Worm (Caenorhabditis elegans) whole organism, L3 larva: ENCODE data around the gene F53A3.1.

Experiments used
- ZK546.5 ChIP-seq: sonication (generic microtip); optimal IDR thresholded peaks from 2 replicates; lab custom pipeline; 2017; ENCODE audit warnings: missing biosample characterization, missing genetic modification characterization
- ama-1 ChIP-seq: fragments of 150-350 bp; optimal IDR thresholded peaks from 2 replicates; lab custom pipeline; 2018
- ceh-16 ChIP-seq: sonication (generic microtip); optimal IDR thresholded peaks from 2 replicates; lab custom pipeline; 2017; ENCODE audit warnings: missing biosample characterization, missing genetic modification characterization
- ceh-28 ChIP-seq: fragments of 150-350 bp; optimal IDR thresholded peaks from 2 replicates; lab custom pipeline; 2014; ENCODE audit warnings: missing biosample characterization, missing genetic modification reagents, missing genetic modification characterization
- daf-12 ChIP-seq: fragments of 150-350 bp; optimal IDR thresholded peaks from 2 replicates; lab custom pipeline; 2014; ENCODE audit warnings: missing biosample characterization, missing genetic modification reagents, missing genetic modification characterization
- egl-27 ChIP-seq: sonication (generic microtip); optimal IDR thresholded peaks from 4 replicates; lab custom pipeline; 2017; ENCODE audit warnings: missing biosample characterization, missing genetic modification reagents, missing genetic modification characterization
- elt-1 ChIP-seq: fragments of 150-350 bp; optimal IDR thresholded peaks from 2 replicates; lab custom pipeline; 2014; ENCODE audit warnings: missing biosample characterization, missing genetic modification characterization
- elt-3 ChIP-seq, 3 experiments: fragments of 150-350 bp in 1 of 3; sonication (generic microtip) in 2 of 3; optimal IDR thresholded peaks; 2 replicates in 2 of 3; 4 replicates in 1 of 3; lab custom pipeline; 2014 to 2017; ENCODE audit warnings: missing biosample characterization in 3 of 3, missing genetic modification characterization in 3 of 3
- eor-1 ChIP-seq, 2 experiments: fragments of 150-350 bp; optimal IDR thresholded peaks; 2 replicates each; lab custom pipeline; 2014 to 2018; ENCODE audit warnings: missing biosample characterization in 2 of 2, missing genetic modification characterization in 2 of 2
- fkh-10 ChIP-seq: sonication (generic microtip); optimal IDR thresholded peaks from 2 replicates; lab custom pipeline; 2017; ENCODE audit warnings: missing biosample characterization, missing genetic modification reagents, missing genetic modification characterization
- fkh-2 ChIP-seq: fragments of 150-350 bp; optimal IDR thresholded peaks from 2 replicates; lab custom pipeline; 2014; ENCODE audit warnings: missing biosample characterization, missing genetic modification reagents, missing genetic modification characterization
- fos-1 ChIP-seq: fragments of 150-350 bp; optimal IDR thresholded peaks from 2 replicates; lab custom pipeline; 2014; ENCODE audit warnings: missing biosample characterization, missing genetic modification characterization
- hmg-11 ChIP-seq: sonication (generic microtip); optimal IDR thresholded peaks from 2 replicates; lab custom pipeline; 2016; ENCODE audit warnings: missing genetic modification characterization, missing compliant biosample characterization
- jun-1 ChIP-seq: fragments of 150-350 bp; optimal IDR thresholded peaks from 2 replicates; lab custom pipeline; 2014; ENCODE audit warnings: missing biosample characterization, missing genetic modification reagents, missing genetic modification characterization
- lin-15B ChIP-seq: fragments of 150-350 bp; optimal IDR thresholded peaks from 2 replicates; lab custom pipeline; 2014; ENCODE audit warnings: missing biosample characterization, missing genetic modification characterization
- lin-39 ChIP-seq: fragments of 150-350 bp; optimal IDR thresholded peaks from 2 replicates; lab custom pipeline; 2018; ENCODE audit warnings: missing biosample characterization, missing genetic modification reagents, missing genetic modification characterization
- lsy-12 ChIP-seq: sonication (generic microtip); optimal IDR thresholded peaks from 2 replicates; lab custom pipeline; 2016; ENCODE audit warnings: mild to moderate bottlenecking, missing genetic modification characterization, missing compliant biosample characterization
- mml-1 ChIP-seq: fragments of 150-350 bp; sonication (generic microtip); optimal IDR thresholded peaks from 3 replicates; lab custom pipeline; 2014; ENCODE audit warnings: missing biosample characterization, missing genetic modification characterization
- nfya-1 ChIP-seq: sonication (generic microtip); optimal IDR thresholded peaks from 2 replicates; lab custom pipeline; 2017; ENCODE audit warnings: missing genetic modification characterization, mild to moderate bottlenecking, missing compliant biosample characterization, antibody characterized with exemption, moderate library complexity; ENCODE audit not compliant: insufficient read depth
- nhr-11 ChIP-seq: fragments of 150-350 bp; optimal IDR thresholded peaks from 2 replicates; lab custom pipeline; 2014; ENCODE audit warnings: missing biosample characterization, missing genetic modification characterization
- nhr-12 ChIP-seq: fragments of 150-350 bp; optimal IDR thresholded peaks from 2 replicates; lab custom pipeline; 2014; ENCODE audit warnings: missing biosample characterization, missing genetic modification characterization
- nhr-23 ChIP-seq: fragments of 150-350 bp; optimal IDR thresholded peaks from 2 replicates; lab custom pipeline; 2014; ENCODE audit warnings: missing biosample characterization, missing genetic modification reagents, missing genetic modification characterization
- nhr-237 ChIP-seq: fragments of 150-350 bp; optimal IDR thresholded peaks from 2 replicates; lab custom pipeline; 2014; ENCODE audit warnings: missing biosample characterization, missing genetic modification characterization
- nhr-25 ChIP-seq: sonication (generic microtip); optimal IDR thresholded peaks from 2 replicates; lab custom pipeline; 2017; ENCODE audit warnings: missing biosample characterization, missing genetic modification characterization
- pha-4 ChIP-seq: fragments of 150-350 bp; optimal IDR thresholded peaks from 2 replicates; lab custom pipeline; 2014; ENCODE audit warnings: missing biosample characterization, missing genetic modification reagents, missing genetic modification characterization
- pqm-1 ChIP-seq: fragments of 150-350 bp; optimal IDR thresholded peaks from 2 replicates; lab custom pipeline; 2017; ENCODE audit warnings: missing biosample characterization, missing genetic modification characterization, inconsistent platforms
- sea-2 ChIP-seq: fragments of 150-350 bp; sonication (generic microtip); optimal IDR thresholded peaks from 4 replicates; lab custom pipeline; 2014; ENCODE audit warnings: missing biosample characterization, missing genetic modification reagents, missing genetic modification characterization
- snpc-4 ChIP-seq: fragments of 150-350 bp; optimal IDR thresholded peaks from 2 replicates; lab custom pipeline; 2014; ENCODE audit warnings: missing biosample characterization, missing genetic modification characterization
- tbx-2 ChIP-seq: sonication (generic microtip); optimal IDR thresholded peaks from 2 replicates; lab custom pipeline; 2016; ENCODE audit warnings: mild to moderate bottlenecking, missing genetic modification characterization, missing compliant biosample characterization
- unc-62 ChIP-seq: fragments of 150-350 bp; sonication (generic microtip); optimal IDR thresholded peaks from 4 replicates; lab custom pipeline; 2014; ENCODE audit warnings: missing biosample characterization, missing genetic modification reagents, missing genetic modification characterization
- zag-1 ChIP-seq: fragments of 150-350 bp; optimal IDR thresholded peaks from 2 replicates; lab custom pipeline; 2014; ENCODE audit warnings: missing biosample characterization, missing genetic modification characterization
- ztf-11 ChIP-seq: fragments of 150-350 bp; optimal IDR thresholded peaks from 2 replicates; lab custom pipeline; 2014; ENCODE audit warnings: missing biosample characterization, missing genetic modification characterization

The F53A3.1 gene

DNA sequence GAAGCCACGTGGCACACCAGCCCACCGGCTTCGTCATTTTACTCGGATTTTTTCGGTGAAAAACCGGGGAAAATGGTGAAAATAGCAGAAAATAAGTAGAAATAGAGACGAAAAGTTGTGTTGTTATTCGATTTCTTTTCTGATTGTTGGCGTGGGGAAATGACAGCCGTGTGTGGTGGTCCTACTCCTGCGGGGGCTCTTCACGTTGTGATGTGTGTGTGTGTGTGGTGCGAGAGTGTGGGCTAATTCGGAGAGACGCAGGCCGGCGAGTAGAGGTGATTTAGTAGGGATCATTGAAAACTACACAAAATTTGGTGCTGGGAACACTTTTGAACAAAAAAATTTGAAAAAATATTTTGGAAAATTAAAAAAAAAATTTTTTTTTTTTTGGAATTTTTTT is at the start of gene F53A3.1:
Gene F53A3.1, minus strand, starts transcription at position 150 of the 400 bp plus-strand sequence.
- no peak for TF ChIP-seq nfya-1 (tag; lab: Kevin White, UChicago)
- TF ChIP-seq fkh-10: no peak
- TF ChIP-seq nhr-11 (tag; lab: Kevin White, UChicago): no peak
- no peak for TF ChIP-seq ZK546.5
- TF ChIP-seq lin-39: peak; percentile 17

DNA sequence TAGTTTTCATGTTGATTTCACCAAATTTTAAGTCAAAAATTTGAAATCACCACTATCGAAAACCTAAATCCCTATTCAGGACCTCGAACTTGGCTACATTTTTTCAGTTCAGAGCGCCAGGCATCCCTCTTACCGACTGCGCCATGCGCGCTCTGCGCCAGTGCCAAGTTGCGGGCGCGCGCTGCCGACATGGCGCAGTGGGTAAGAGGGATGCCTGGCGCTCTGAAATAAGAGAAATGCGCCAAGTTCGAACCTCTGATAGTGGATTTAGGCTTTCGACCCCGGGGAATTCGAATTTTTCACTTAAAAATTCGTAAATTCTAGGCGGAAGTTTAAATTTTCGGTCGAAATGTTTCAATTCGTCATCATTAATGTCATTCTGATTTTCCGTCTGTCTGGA is 46.5 kb upstream of the F53A3.1 start:
- TF ChIP-seq lsy-12 (tag; lab: Kevin White, UChicago) (no peak), zag-1 (no peak), ceh-28 (tag; lab: Kevin White, UChicago) (no peak), tbx-2 (tag; lab: Kevin White, UChicago) (no peak), jun-1 (no peak), mml-1 (tag; lab: Kevin White, UChicago) (no peak), nhr-23 (tag; lab: Kevin White, UChicago) (no peak), ama-1 (lab: Kevin White, UChicago) (no peak), lin-39 (no peak), ceh-16 (tag; lab: Kevin White, UChicago) (no peak), nfya-1 (tag; lab: Kevin White, UChicago) (no peak), fos-1 (tag; lab: Kevin White, UChicago) (no peak), elt-3 (tag; optimal IDR thresholded peaks at IDR 0.05; lab: Kevin White, UChicago) (no peak), ztf-11 (tag; lab: Kevin White, UChicago) (no peak), snpc-4 (tag; lab: Kevin White, UChicago) (no peak), pha-4 (tag; lab: Kevin White, UChicago) (no peak), fkh-2 (tag; lab: Kevin White, UChicago) (no peak)

DNA sequence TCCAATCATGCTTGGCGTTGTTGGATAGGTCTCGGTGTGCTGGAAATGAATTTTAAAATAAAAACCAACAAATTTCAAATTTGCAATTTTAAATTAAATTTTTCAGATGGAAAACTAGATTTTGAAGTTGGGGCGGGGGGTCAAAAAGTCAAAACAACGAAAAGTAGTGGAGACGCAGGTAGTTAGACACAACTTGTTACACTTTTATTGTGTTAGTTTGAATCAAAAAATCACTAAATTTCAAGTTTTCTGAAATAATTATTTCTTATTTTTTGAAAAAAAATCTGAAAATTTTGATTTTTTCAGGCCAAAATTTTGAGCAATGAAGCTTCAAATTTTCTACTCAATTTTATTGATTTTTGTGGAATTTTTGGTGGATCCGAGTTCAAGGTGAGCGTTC is 44.3 kb upstream of the F53A3.1 start, which contains the start of gene Y39A3B.8:
Gene Y39A3B.8, plus strand, starts transcription at position 301 of the 400 bp plus-strand sequence.
- TF ChIP-seq fkh-2 (tag; lab: Kevin White, UChicago) (no peak), nhr-25 (tag; lab: Kevin White, UChicago) (no peak), egl-27 (tag; lab: Kevin White, UChicago) (no peak)
- TF ChIP-seq, all 47 proteins: peak for 0

DNA sequence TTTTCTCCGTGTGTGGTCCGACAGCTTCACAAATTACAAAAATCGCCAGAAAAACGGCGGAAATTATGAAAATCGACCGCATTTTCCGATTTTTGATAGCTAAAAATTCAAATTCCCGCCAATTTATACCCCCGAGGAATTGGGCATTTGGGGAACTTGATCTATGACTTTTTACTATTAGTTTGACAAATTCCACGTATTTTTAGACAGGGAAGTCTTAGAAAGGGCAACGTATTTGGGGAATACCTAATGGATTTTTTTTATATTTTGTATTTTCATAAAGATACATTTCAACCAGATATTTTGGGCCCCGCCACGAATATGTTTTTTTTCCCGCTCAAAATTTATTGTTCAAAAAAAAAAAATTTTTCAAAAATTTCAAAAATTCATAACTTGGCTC is 41.4 kb upstream of the F53A3.1 start, which contains the start of gene Y39A3B.7:
Gene Y39A3B.7, minus strand, starts transcription at position 101 of the 400 bp plus-strand sequence.
- TF ChIP-seq unc-62 (no peak), elt-1 (tag; lab: Kevin White, UChicago) (no peak), pha-4 (tag; lab: Kevin White, UChicago) (no peak), sea-2 (GFP tag; lab: Kevin White, UChicago) (no peak), elt-3 (tag; optimal IDR thresholded peaks at IDR 0.05; lab: Kevin White, UChicago) (no peak)
- TF ChIP-seq, all 47 proteins: peak for 0

DNA sequence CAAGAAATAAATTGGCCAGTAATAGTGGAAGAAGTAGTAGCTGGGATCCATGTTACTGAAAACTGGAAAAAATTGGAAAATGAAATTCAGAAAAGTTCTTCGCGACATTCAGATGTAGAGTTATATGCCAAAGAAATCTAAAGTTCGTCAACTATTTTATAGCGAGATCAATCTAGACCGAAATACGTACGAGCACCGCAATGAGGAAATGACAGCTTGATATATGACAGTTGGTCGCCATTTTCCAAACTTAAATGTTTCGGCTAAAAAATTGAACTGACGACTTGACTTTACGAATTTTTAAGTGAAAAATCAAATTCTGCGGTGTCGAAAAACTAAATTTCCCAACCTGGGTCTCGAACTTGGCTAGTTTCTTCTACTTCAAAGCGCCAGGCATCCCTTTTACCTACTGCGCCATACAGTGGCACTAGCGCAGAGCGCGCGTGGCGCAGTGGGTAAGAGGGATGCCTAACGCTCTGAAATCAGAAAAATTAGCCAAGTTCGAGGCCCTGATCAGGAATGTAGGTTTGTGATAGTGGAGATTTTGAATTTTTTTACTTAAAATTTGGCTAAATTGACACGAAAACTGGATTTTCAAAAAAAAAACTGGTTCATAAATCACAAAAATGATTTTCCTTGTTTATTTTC is 39.3 kb upstream of the F53A3.1 start, which contains the start of gene srd-66:
Gene srd-66, minus strand, starts transcription at position 51 of the 648 bp plus-strand sequence.
- no peak for TF ChIP-seq elt-1 (tag; lab: Kevin White, UChicago)
- no peak for TF ChIP-seq nhr-25 (tag; lab: Kevin White, UChicago)
- no peak for TF ChIP-seq fkh-10
- no peak for TF ChIP-seq daf-12 (tag; lab: Kevin White, UChicago)
- no peak for TF ChIP-seq eor-1 (tag; optimal IDR thresholded peaks at IDR 0.05; lab: Kevin White, UChicago)
- TF ChIP-seq zag-1: no peak
- no peak for TF ChIP-seq lin-15B (tag; lab: Kevin White, UChicago)
- TF ChIP-seq nhr-12 (tag; lab: Kevin White, UChicago): no peak
- TF ChIP-seq pqm-1 (tag; lab: Kevin White, UChicago): no peak
- no peak for TF ChIP-seq nhr-237
- TF ChIP-seq pha-4 (tag; lab: Kevin White, UChicago): no peak
- no peak for TF ChIP-seq tbx-2 (tag; lab: Kevin White, UChicago)

DNA sequence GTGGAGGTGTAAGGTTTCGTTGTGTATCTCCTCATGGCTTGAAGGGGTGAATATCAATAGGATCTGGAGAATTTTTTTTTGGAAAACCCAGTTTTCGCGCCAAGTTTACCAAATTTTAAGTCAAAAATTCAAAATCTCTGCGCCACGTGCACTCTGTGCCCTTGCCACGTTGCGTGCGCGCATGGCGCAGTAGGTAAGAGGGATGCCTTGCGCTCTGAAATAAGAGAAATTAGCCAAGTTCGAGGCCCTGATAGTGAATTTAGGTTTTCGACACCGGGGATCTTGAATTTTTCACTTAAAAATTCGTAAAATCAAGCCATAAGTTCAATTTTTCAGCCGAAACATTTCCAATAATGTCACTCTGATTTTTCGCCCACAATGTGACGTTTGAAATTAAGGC is 38.0 kb upstream of the F53A3.1 start:
- no peak for TF ChIP-seq hmg-11 (tag; lab: Kevin White, UChicago)
